Fruit fly (Drosophila melanogaster) whole organism: ENCODE data around the gene CG13058.

Experiments used
- CG8478 ChIP-seq: fragments of >200 bp; optimal IDR thresholded peaks from 2 replicates; lab custom pipeline; 2018; ENCODE audit warnings: inconsistent platforms
- Dll ChIP-seq: fragments of >200 bp; optimal IDR thresholded peaks from 2 replicates; lab custom pipeline; 2017
- EcR ChIP-seq, 2 experiments: fragments of >200 bp; optimal IDR thresholded peaks; 2 replicates each; lab custom pipeline; 2017; ENCODE audit warnings: missing biosample characterization in 2 of 2, missing genetic modification characterization in 2 of 2, missing genetic modification reagents in 2 of 2
- pan ChIP-seq: fragments of >200 bp; optimal IDR thresholded peaks from 2 replicates; lab custom pipeline; 2017
- psq ChIP-seq: fragments of >200 bp; optimal IDR thresholded peaks from 2 replicates; lab custom pipeline; 2017
- usp ChIP-seq: fragments of >200 bp; optimal IDR thresholded peaks from 2 replicates; lab custom pipeline; 2017; ENCODE audit warnings: missing biosample characterization, missing genetic modification characterization, mixed read lengths

Gene CG13058

dm6 chr3L:16361200-16361815 is 32.7 kb downstream of the CG13058 start:
- no peak for TF ChIP-seq psq (lab: Kevin White, UChicago)
- no peak for TF ChIP-seq Dll (lab: Kevin White, UChicago)
- TF ChIP-seq usp = no peak
- TF ChIP-seq pan (lab: Kevin White, UChicago) = no peak
- TF ChIP-seq EcR (GFP tag; optimal IDR thresholded peaks at IDR 0.05; lab: Kevin White, UChicago) = no peak
- no peak for TF ChIP-seq CG8478 (lab: Kevin White, UChicago)

- TF ChIP-seq psq (lab: Kevin White, UChicago) (no peak), Dll (lab: Kevin White, UChicago) (no peak), pan (lab: Kevin White, UChicago) (no peak), EcR (GFP tag; optimal IDR thresholded peaks at IDR 0.05; lab: Kevin White, UChicago) (no peak), CG8478 (lab: Kevin White, UChicago) (no peak), usp (no peak)
Observed at dm6 chr3L:16362119-16362653, 33.5 kb downstream of the CG13058 start, which contains the start of gene Cpr72Ea. Cpr72Ea (plus strand) TSS chr3L:16362603.

- TF ChIP-seq CG8478 (lab: Kevin White, UChicago) (no peak), usp (no peak), psq (lab: Kevin White, UChicago) (no peak), Dll (lab: Kevin White, UChicago) (no peak), pan (lab: Kevin White, UChicago) (no peak), EcR (GFP tag; optimal IDR thresholded peaks at IDR 0.05; lab: Kevin White, UChicago) (no peak)
Observed at dm6 chr3L:16364182-16364581, 35.5 kb downstream of the CG13058 start.

dm6 chr3L:16364599-16364998 is 36.0 kb downstream of the CG13058 start, which contains the start of gene Cpr72Eb:
Cpr72Eb (plus strand) TSS chr3L:16364899.
- no peak for TF ChIP-seq psq (lab: Kevin White, UChicago)

dm6 chr3L:16367240-16367639 is 38.6 kb downstream of the CG13058 start, which contains the start of gene Cpr72Ec:
Cpr72Ec (minus strand) TSS chr3L:16367340.
- no peak for TF ChIP-seq pan (lab: Kevin White, UChicago)
- no peak for TF ChIP-seq EcR (GFP tag; optimal IDR thresholded peaks at IDR 0.05; lab: Kevin White, UChicago)

dm6 chr3L:16368199-16368598 is 39.6 kb downstream of the CG13058 start, which contains the start of gene CG4842:
CG4842 (plus strand) TSS chr3L:16368389.
- TF ChIP-seq usp = no peak
- TF ChIP-seq EcR (GFP tag; optimal IDR thresholded peaks at IDR 0.05; lab: Kevin White, UChicago) = no peak
- TF ChIP-seq psq (lab: Kevin White, UChicago) = no peak
- no peak for TF ChIP-seq CG8478 (lab: Kevin White, UChicago)
- no peak for TF ChIP-seq pan (lab: Kevin White, UChicago)
- no peak for TF ChIP-seq Dll (lab: Kevin White, UChicago)

dm6 chr3L:16369526-16369925 is 40.9 kb downstream of the CG13058 start, which contains the start of gene CG18814:
CG18814 (plus strand) TSS chr3L:16369826.
- TF ChIP-seq pan (lab: Kevin White, UChicago) = no peak
- TF ChIP-seq EcR (GFP tag; optimal IDR thresholded peaks at IDR 0.05; lab: Kevin White, UChicago) = no peak
- no peak for TF ChIP-seq psq (lab: Kevin White, UChicago)
- no peak for TF ChIP-seq Dll (lab: Kevin White, UChicago)
- no peak for TF ChIP-seq CG8478 (lab: Kevin White, UChicago)
- no peak for TF ChIP-seq usp

- TF ChIP-seq CG8478 (lab: Kevin White, UChicago) (peak; percentile 9), psq (lab: Kevin White, UChicago) (no peak), Dll (lab: Kevin White, UChicago) (no peak), pan (lab: Kevin White, UChicago) (no peak)
Observed at dm6 chr3L:16377768-16378764, 49.4 kb downstream of the CG13058 start, which contains the start of gene roq. roq (minus strand) TSS chr3L:16378566.
